Fruit fly (Drosophila melanogaster): ENCODE measurements around the gene Or9a.

- no peak for TF ChIP-seq CG8478 (optimal IDR thresholded peaks at IDR 0.05)
- no peak for TF ChIP-seq CTCF (optimal IDR thresholded peaks at IDR 0.05)
Measured at dm6 chrX:10486144-10487030, 26.9 kb upstream of the Or9a start.

All from S2 (cell line).